Fruit fly (Drosophila melanogaster): Measurements from ENCODE around the gene CG12498.

The CG12498 gene

dm6 chrX:2809581-2809980 is at the start of gene CG12498:
TSS of gene CG12498 (plus strand) at chrX:2809881.
- TF ChIP-seq CG8478 (optimal IDR thresholded peaks at IDR 0.05) (no peak), CTCF (optimal IDR thresholded peaks at IDR 0.05) (no peak)

- TF ChIP-seq CG8478 (optimal IDR thresholded peaks at IDR 0.05) = no peak
- TF ChIP-seq CTCF (optimal IDR thresholded peaks at IDR 0.05) = no peak
Measured at dm6 chrX:2761198-2761597, 48.5 kb upstream of the CG12498 start.

dm6 chrX:2765440-2765839 is 44.2 kb upstream of the CG12498 start:
- TF ChIP-seq CTCF (optimal IDR thresholded peaks at IDR 0.05) = no peak

- TF ChIP-seq CG8478 (optimal IDR thresholded peaks at IDR 0.05) (no peak), CTCF (optimal IDR thresholded peaks at IDR 0.05) (no peak)
Measured at dm6 chrX:2786553-2787118, 23.0 kb upstream of the CG12498 start.

dm6 chrX:2787267-2787666 is 22.4 kb upstream of the CG12498 start:
- TF ChIP-seq CG8478 (optimal IDR thresholded peaks at IDR 0.05) = no peak
- no peak for TF ChIP-seq CTCF (optimal IDR thresholded peaks at IDR 0.05)

- TF ChIP-seq CG8478 (optimal IDR thresholded peaks at IDR 0.05) (no peak), CTCF (optimal IDR thresholded peaks at IDR 0.05) (no peak)
Measured at dm6 chrX:2787857-2788256, 21.8 kb upstream of the CG12498 start.

- TF ChIP-seq CG8478 (optimal IDR thresholded peaks at IDR 0.05) (no peak), CTCF (optimal IDR thresholded peaks at IDR 0.05) (no peak)
Measured at dm6 chrX:2788278-2789023, 21.2 kb upstream of the CG12498 start.

dm6 chrX:2789285-2790054 is 20.2 kb upstream of the CG12498 start:
- TF ChIP-seq CG8478 (optimal IDR thresholded peaks at IDR 0.05) = no peak
- no peak for TF ChIP-seq CTCF (optimal IDR thresholded peaks at IDR 0.05)

dm6 chrX:2790055-2790617 is 19.5 kb upstream of the CG12498 start, which contains the start of gene CG32795:
TSS of gene CG32795 (minus strand) at chrX:2790567.
- TF ChIP-seq CTCF (optimal IDR thresholded peaks at IDR 0.05) (no peak), CG8478 (optimal IDR thresholded peaks at IDR 0.05) (no peak)

DNA sequence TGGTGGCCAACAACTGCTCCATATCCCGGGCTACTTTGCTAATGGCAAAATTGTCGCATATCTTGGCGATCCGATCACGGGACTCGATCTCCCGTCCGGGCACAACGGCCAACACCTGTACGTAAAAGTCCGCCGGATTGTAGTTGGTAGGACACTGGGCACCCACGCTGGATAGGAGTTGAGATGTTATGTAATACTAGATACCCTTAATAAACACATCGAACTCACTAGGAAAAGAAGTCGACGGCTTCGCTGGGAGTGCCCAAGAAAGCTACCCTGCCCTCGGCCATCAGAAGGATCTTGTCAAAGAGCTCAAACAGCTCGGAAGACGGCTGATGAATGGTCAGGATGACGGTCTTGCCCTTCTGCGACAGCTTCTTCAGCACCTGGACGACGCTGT is 17.8 kb upstream of the CG12498 start:
- TF ChIP-seq CG8478 (optimal IDR thresholded peaks at IDR 0.05) = no peak
- TF ChIP-seq CTCF (optimal IDR thresholded peaks at IDR 0.05) = no peak

- TF ChIP-seq CTCF (optimal IDR thresholded peaks at IDR 0.05) (peak; percentile 43 to 62), CG8478 (optimal IDR thresholded peaks at IDR 0.05) (no peak)
Measured at dm6 chrX:2794876-2795275, 14.8 kb upstream of the CG12498 start.

dm6 chrX:2796345-2797256 is 13.1 kb upstream of the CG12498 start, which contains the start of gene w:
TSS of gene w (minus strand) at chrX:2796466.
- TF ChIP-seq CTCF (optimal IDR thresholded peaks at IDR 0.05) = no peak
- no peak for TF ChIP-seq CG8478 (optimal IDR thresholded peaks at IDR 0.05)

DNA sequence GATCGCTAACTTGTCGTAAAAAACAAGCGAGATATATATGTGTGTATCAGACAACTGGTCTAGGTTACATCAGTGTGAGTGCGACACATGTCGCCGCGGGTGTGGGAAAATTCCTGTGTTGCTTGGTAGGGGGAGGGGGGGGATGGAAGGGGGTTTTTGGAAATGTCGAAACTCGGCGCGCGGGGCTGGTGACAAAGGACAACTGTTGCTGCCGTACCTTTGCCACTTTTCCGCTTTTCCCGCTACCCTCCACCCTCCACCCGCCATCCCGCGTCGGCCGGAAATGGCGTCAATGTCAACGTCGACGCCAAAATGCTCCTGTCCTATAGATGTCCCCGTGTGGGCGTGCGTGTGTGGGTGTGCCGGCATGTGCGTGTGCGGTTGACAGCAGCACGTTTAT is 6.7 kb upstream of the CG12498 start:
- TF ChIP-seq CG8478 (optimal IDR thresholded peaks at IDR 0.05) (no peak), CTCF (optimal IDR thresholded peaks at IDR 0.05) (no peak)

DNA sequence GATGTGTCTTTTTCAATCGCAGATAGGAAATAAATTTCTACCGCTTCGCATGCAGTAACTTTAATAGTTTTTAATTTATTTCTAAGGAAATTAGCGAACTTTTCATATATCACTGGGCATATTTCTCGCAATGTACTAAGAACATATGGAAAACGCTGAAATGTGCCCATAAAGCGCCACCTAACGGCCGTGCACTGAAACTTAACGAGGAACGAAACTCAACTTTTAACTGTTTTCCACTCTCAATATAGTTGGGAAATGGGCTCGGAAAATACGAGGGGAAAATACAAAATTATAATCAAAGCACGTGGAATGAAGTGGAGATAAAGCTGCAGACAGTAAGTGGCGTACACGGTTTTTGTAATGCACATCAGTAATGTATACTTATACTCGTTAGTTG is 5.9 kb upstream of the CG12498 start:
- TF ChIP-seq CTCF (optimal IDR thresholded peaks at IDR 0.05) (peak; percentile 56 to 73), CG8478 (optimal IDR thresholded peaks at IDR 0.05) (no peak)
